Fruit fly (Drosophila melanogaster) whole organism, embryonic: ENCODE data around the gene SelT.

Experiments used
- Antp ChIP-seq: fragments of 200-800 bp; sonication (Bioruptor generic); optimal IDR thresholded peaks from 3 replicates; lab custom pipeline; 2016; ENCODE audit warnings: missing biosample characterization, missing genetic modification characterization
- Blimp-1 ChIP-seq: fragments of 200-800 bp; sonication (Bioruptor generic); optimal IDR thresholded peaks from 3 replicates; lab custom pipeline; 2018; ENCODE audit warnings: missing biosample characterization, missing genetic modification characterization, mild to moderate bottlenecking, moderate library complexity, missing genetic modification reagents
- CG13296 ChIP-seq: fragments of 200-800 bp; sonication (Bioruptor generic); optimal IDR thresholded peaks from 3 replicates; lab custom pipeline; 2018; ENCODE audit warnings: missing biosample characterization, mild to moderate bottlenecking, missing genetic modification characterization
- CG13424 ChIP-seq: fragments of 200-800 bp; sonication (Bioruptor generic); optimal IDR thresholded peaks from 2 replicates; lab custom pipeline; 2019; ENCODE audit warnings: missing biosample characterization, mild to moderate bottlenecking, missing genetic modification characterization, moderate library complexity
- CG1602 ChIP-seq: fragments of 200-800 bp; sonication (Bioruptor generic); optimal IDR thresholded peaks from 3 replicates; lab custom pipeline; 2016; ENCODE audit warnings: missing biosample characterization, missing genetic modification characterization
- CG17612 ChIP-seq: fragments of 200-800 bp; sonication (Bioruptor generic); IDR thresholded peaks from 2 replicates; pipeline ENCODE4 v1.3.6; 2022; ENCODE audit warnings: missing biosample characterization, missing genetic modification characterization
- CG2120 ChIP-seq: fragments of 200-800 bp; sonication (Bioruptor generic); optimal IDR thresholded peaks from 3 replicates; lab custom pipeline; 2016; ENCODE audit warnings: missing biosample characterization, missing genetic modification characterization
- CG31388 ChIP-seq: fragments of 200-800 bp; sonication (Bioruptor generic); optimal IDR thresholded peaks from 2 replicates; lab custom pipeline; 2016; ENCODE audit warnings: missing biosample characterization, missing genetic modification characterization
- CG3163 ChIP-seq: fragments of 200-800 bp; sonication (Bioruptor generic); optimal IDR thresholded peaks from 3 replicates; lab custom pipeline; 2016; ENCODE audit warnings: missing biosample characterization, missing genetic modification characterization
- CG34376 ChIP-seq: fragments of 200-800 bp; sonication (Bioruptor generic); optimal IDR thresholded peaks from 2 replicates; lab custom pipeline; 2018; ENCODE audit warnings: missing biosample characterization, mild to moderate bottlenecking, missing genetic modification characterization
- CG6175 ChIP-seq: fragments of 200-800 bp; sonication (Bioruptor generic); IDR thresholded peaks from 3 replicates; pipeline ENCODE4 v1.3.6; 2022; ENCODE audit warnings: missing biosample characterization, missing genetic modification characterization
- CG6854 ChIP-seq: fragments of 200-800 bp; sonication (Bioruptor generic); optimal IDR thresholded peaks from 3 replicates; lab custom pipeline; 2017; ENCODE audit warnings: missing biosample characterization, mild to moderate bottlenecking, missing genetic modification characterization
- Camta ChIP-seq: fragments of 200-800 bp; sonication (Bioruptor generic); optimal IDR thresholded peaks from 2 replicates; lab custom pipeline; 2016; ENCODE audit warnings: missing biosample characterization, missing genetic modification characterization
- HHEX ChIP-seq: fragments of 200-800 bp; sonication (Bioruptor generic); optimal IDR thresholded peaks from 3 replicates; lab custom pipeline; 2017; ENCODE audit warnings: missing biosample characterization, mild to moderate bottlenecking, missing genetic modification characterization, missing genetic modification reagents
- Jarid2 ChIP-seq: fragments of 200-800 bp; sonication (Bioruptor generic); optimal IDR thresholded peaks from 3 replicates; lab custom pipeline; 2017; ENCODE audit warnings: mild to moderate bottlenecking, missing biosample characterization, missing genetic modification reagents, missing genetic modification characterization
- NC2β ChIP-seq: fragments of 200-800 bp; sonication (Bioruptor generic); optimal IDR thresholded peaks from 2 replicates; lab custom pipeline; 2016; ENCODE audit warnings: missing biosample characterization, missing genetic modification characterization
- PHDP ChIP-seq: fragments of 200-800 bp; sonication (Bioruptor generic); optimal IDR thresholded peaks from 3 replicates; lab custom pipeline; 2018; ENCODE audit warnings: missing biosample characterization, mild to moderate bottlenecking, missing genetic modification characterization, moderate library complexity
- Scr ChIP-seq: fragments of 200-800 bp; sonication (Bioruptor generic); IDR thresholded peaks from 2 replicates; pipeline ENCODE4 v1.3.6; 2022; ENCODE audit warnings: missing biosample characterization, missing genetic modification characterization; ENCODE audit not compliant: partially characterized antibody
- Vsx1 ChIP-seq: fragments of 200-800 bp; sonication (Bioruptor generic); optimal IDR thresholded peaks from 2 replicates; lab custom pipeline; 2017; ENCODE audit warnings: missing biosample characterization, mild to moderate bottlenecking, missing genetic modification characterization, missing genetic modification reagents
- ato ChIP-seq: fragments of 200-800 bp; sonication (Bioruptor generic); IDR thresholded peaks from 2 replicates; pipeline ENCODE4 v1.3.6; 2022; ENCODE audit warnings: missing biosample characterization, missing genetic modification characterization; ENCODE audit not compliant: partially characterized antibody
- crp ChIP-seq, 2 experiments: fragments of 200-800 bp; sonication (Bioruptor generic); optimal IDR thresholded peaks; 2 replicates in 1 of 2; 3 replicates in 1 of 2; lab custom pipeline; 2017; ENCODE audit warnings: missing biosample characterization in 2 of 2, missing genetic modification characterization in 2 of 2, mild to moderate bottlenecking in 1 of 2, moderate library complexity in 1 of 2
- cwo ChIP-seq: fragments of 200-800 bp; sonication (Bioruptor generic); optimal IDR thresholded peaks from 3 replicates; lab custom pipeline; 2017; ENCODE audit warnings: missing biosample characterization, missing genetic modification characterization, mild to moderate bottlenecking, moderate library complexity, missing genetic modification reagents
- eve ChIP-seq, 2 experiments: fragments of >200 bp; optimal IDR thresholded peaks; 2 replicates each; lab custom pipeline; 2017; ENCODE audit warnings: missing biosample characterization in 2 of 2, missing genetic modification characterization in 2 of 2
- exex ChIP-seq: fragments of 200-800 bp; sonication (Bioruptor generic); optimal IDR thresholded peaks from 4 replicates; lab custom pipeline; 2018; ENCODE audit warnings: missing biosample characterization, mild to moderate bottlenecking, missing genetic modification characterization, moderate library complexity
- gsb-n ChIP-seq: fragments of 200-800 bp; sonication (Bioruptor generic); optimal IDR thresholded peaks from 3 replicates; lab custom pipeline; 2018; ENCODE audit warnings: missing biosample characterization, mild to moderate bottlenecking, missing genetic modification characterization
- klu ChIP-seq: fragments of 200-800 bp; sonication (Bioruptor generic); IDR thresholded peaks from 2 replicates; pipeline ENCODE4 v1.3.6; 2022; ENCODE audit warnings: missing biosample characterization, missing genetic modification characterization
- luna ChIP-seq: fragments of 200-800 bp; sonication (Bioruptor generic); optimal IDR thresholded peaks from 2 replicates; lab custom pipeline; 2016; ENCODE audit warnings: missing biosample characterization, missing genetic modification characterization
- oc ChIP-seq: fragments of 200-800 bp; sonication (Bioruptor generic); optimal IDR thresholded peaks from 2 replicates; lab custom pipeline; 2018; ENCODE audit warnings: missing biosample characterization, mild to moderate bottlenecking, missing genetic modification characterization, moderate library complexity
- sd ChIP-seq: fragments of 200-800 bp; sonication (Bioruptor generic); optimal IDR thresholded peaks from 3 replicates; lab custom pipeline; 2018; ENCODE audit warnings: missing biosample characterization, mild to moderate bottlenecking, missing genetic modification characterization, moderate library complexity
- sens ChIP-seq: fragments of 200-800 bp; sonication (Bioruptor generic); peaks from one replicate; lab custom pipeline; 2016; ENCODE audit warnings: missing biosample characterization, missing genetic modification characterization
- sens-2 ChIP-seq: fragments of 200-800 bp; sonication (Bioruptor generic); IDR thresholded peaks from 2 replicates; pipeline ENCODE4 v1.3.6; 2022; ENCODE audit warnings: missing biosample characterization, missing genetic modification characterization
- seq ChIP-seq: fragments of 200-800 bp; sonication (Bioruptor generic); IDR thresholded peaks from 2 replicates; pipeline ENCODE4 v1.3.6; 2022; ENCODE audit warnings: missing biosample characterization, missing genetic modification characterization
- sima ChIP-seq: fragments of 200-800 bp; sonication (Bioruptor generic); optimal IDR thresholded peaks from 2 replicates; lab custom pipeline; 2016; ENCODE audit warnings: missing biosample characterization, missing genetic modification characterization
- sug ChIP-seq: fragments of 200-800 bp; optimal IDR thresholded peaks from 2 replicates; lab custom pipeline; 2019; ENCODE audit warnings: missing biosample characterization, mild to moderate bottlenecking, missing genetic modification characterization, moderate library complexity
- tll ChIP-seq, 2 experiments: fragments of 200-800 bp in 1 of 2; fragments of >200 bp in 1 of 2; sonication (Bioruptor generic) in 1 of 2; optimal IDR thresholded peaks; 2 replicates each; lab custom pipeline; 2017 to 2019; ENCODE audit warnings: missing biosample characterization in 2 of 2, missing genetic modification characterization in 2 of 2, mild to moderate bottlenecking in 1 of 2, moderate library complexity in 1 of 2
- vvl ChIP-seq: fragments of 200-800 bp; sonication (Bioruptor generic); IDR thresholded peaks from 2 replicates; pipeline ENCODE4 v1.3.6; 2022; ENCODE audit warnings: missing biosample characterization, missing genetic modification characterization
- zen ChIP-seq: fragments of 200-800 bp; sonication (Bioruptor generic); optimal IDR thresholded peaks from 3 replicates; lab custom pipeline; 2018; ENCODE audit warnings: missing biosample characterization, mild to moderate bottlenecking, missing genetic modification characterization, moderate library complexity

Gene SelT

DNA sequence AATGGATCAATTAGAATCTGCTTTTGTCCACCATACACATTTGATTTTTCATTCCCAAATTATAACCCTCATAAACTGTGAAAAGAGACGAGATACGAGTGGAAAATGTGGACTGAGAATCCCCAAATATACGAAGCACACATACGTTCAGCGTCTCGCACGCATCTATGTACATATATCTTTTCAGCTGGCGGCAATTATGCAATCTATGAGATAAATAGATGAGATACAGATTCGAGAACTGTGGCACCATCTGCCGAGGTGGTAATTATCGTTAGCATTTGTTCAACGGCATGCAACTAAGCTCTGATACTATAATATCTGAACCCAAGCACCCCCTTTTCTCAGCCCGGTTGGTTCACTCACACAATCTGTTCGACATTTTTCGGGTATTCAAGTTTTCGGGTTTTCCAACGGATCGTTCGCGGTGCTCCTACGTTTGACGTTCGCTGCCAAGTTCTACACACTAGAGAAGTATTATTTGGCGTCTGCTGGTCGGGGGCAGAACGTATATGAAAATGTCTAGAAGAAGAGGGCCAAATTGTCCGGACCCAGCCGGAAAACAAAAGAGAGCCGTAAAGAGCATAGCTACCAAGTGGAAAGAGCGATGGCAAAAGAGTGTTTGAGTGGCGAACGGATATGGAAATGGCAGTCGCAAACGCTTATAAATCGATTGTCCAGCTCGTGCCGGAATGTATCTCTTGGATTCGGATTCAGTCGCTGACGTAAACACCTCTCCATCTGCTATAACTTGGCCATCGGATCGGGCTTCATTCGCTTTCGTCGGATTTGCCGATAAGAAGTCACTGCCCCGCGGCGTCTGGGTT lies 15.5 kb upstream of the SelT start (continued):
- TF ChIP-seq NC2β (GFP tag; lab: Kevin White, UChicago) = no peak
- TF ChIP-seq seq (GFP tag; lab: Robert Waterston, UW) = no peak
- TF ChIP-seq CG17612 (GFP tag; lab: Robert Waterston, UW) = no peak
- TF ChIP-seq CG3163 (GFP tag; lab: Kevin White, UChicago) = peak; percentile 93
- TF ChIP-seq sens = peak; percentile 50
- TF ChIP-seq crp (GFP tag; optimal IDR thresholded peaks at IDR 0.05; lab: Kevin White, UChicago) = no peak
- peak; percentile 11 for TF ChIP-seq CG13296 (GFP tag; lab: Kevin White, UChicago)
- peak; percentile 22; the same call in 1 of the 2 replicates for TF ChIP-seq Scr (GFP tag; lab: Robert Waterston, UW)
- TF ChIP-seq CG6854 (GFP tag; lab: Kevin White, UChicago) = no peak
- TF ChIP-seq CG2120 (GFP tag; lab: Kevin White, UChicago) = no peak
- TF ChIP-seq Antp (GFP tag; lab: Kevin White, UChicago) = no peak
- TF ChIP-seq klu = no peak

DNA sequence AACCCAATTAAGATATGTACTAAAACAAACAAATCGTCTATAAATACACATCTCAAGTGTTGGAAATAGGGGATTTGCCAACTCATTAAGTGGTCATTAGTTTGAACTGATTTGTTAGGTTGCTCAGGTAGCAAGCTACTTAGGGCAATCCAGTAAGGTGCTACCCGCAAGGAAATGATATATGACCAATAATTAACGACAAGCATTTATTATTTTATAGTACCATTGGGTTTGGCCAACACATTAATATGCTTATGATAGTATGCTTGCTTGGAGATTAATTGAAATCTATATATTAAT lies 14.9 kb upstream of the SelT start:
- TF ChIP-seq sd (tag; lab: Kevin White, UChicago) = peak; percentile 20
- TF ChIP-seq gsb-n (tag; lab: Kevin White, UChicago) = no peak
- no peak for TF ChIP-seq luna (GFP tag; lab: Kevin White, UChicago)
- TF ChIP-seq HHEX (GFP tag; lab: Kevin White, UChicago) = peak; percentile 2
- TF ChIP-seq CG6854 (GFP tag; lab: Kevin White, UChicago) = no peak
- no peak for TF ChIP-seq CG6175
- TF ChIP-seq PHDP = peak; percentile 4
- peak in 1 of 2 experiments; percentile 27 for TF ChIP-seq tll (GFP tag; optimal IDR thresholded peaks at IDR 0.05; lab: Kevin White, UChicago)
- TF ChIP-seq CG34376 (GFP tag; lab: Kevin White, UChicago) = peak; percentile 36
- TF ChIP-seq sug (tag; lab: Kevin White, UChicago) = peak; percentile 67
- TF ChIP-seq cwo (GFP tag; lab: Kevin White, UChicago) = peak; percentile 27
- peak; percentile 71 for TF ChIP-seq Vsx1 (GFP tag; lab: Kevin White, UChicago)
- TF ChIP-seq CG31388 = no peak
- TF ChIP-seq exex (tag; lab: Kevin White, UChicago) = peak; percentile 98
- TF ChIP-seq sens-2 = peak; percentile 55; the same call in 1 of the 2 replicates
- TF ChIP-seq zen (tag; lab: Kevin White, UChicago) = peak; percentile 92
- TF ChIP-seq, all 482 proteins: peak for 11

DNA sequence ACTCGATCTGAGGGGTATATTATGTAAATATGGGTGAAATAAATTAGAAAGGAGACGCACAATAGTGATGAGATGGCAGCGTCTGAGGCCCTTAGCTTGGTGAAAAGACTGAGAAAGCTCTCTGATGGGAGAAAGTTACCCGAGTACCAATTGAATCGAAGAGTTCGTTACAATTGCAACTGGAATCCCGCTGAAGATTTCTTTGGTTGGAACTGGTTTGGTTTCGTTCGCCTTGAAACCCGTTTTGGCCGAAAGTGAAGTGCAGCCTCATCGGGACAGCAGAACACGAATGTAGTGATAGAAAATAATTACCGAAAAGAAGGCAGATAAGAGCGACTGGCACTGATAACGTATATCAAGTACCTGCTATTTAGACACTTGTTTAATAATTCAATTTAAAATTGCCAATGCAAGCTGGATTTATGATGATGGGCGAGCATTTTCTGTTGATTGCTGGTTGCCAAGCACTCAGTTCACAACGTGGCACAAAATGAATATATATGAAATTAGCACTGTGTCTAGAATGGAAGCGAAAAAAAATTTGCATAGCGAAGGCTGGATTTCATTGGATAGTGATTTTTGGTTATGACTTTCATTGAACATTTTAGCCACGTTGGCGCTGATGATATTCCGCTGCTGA lies 14.3 kb upstream of the SelT start:
- TF ChIP-seq ato (GFP tag; lab: Robert Waterston, UW) = 0 out of 2 replicates have a peak, but pooled peaks have one; percentile 9
- TF ChIP-seq CG13424 = no peak
- peak; percentile 51; the same call in 1 of the 2 replicates for TF ChIP-seq vvl (GFP tag; lab: Robert Waterston, UW)
- no peak for TF ChIP-seq Jarid2 (GFP tag; lab: Kevin White, UChicago)
- peak; percentile 71 for TF ChIP-seq Blimp-1
- no peak for TF ChIP-seq Camta
- no peak for TF ChIP-seq sima (GFP tag; lab: Kevin White, UChicago)
- no peak for TF ChIP-seq oc
- TF ChIP-seq CG1602 (GFP tag; lab: Kevin White, UChicago) = no peak
- TF ChIP-seq eve (GFP tag; optimal IDR thresholded peaks at IDR 0.05; lab: Kevin White, UChicago) = peak in 1 of 2 experiments; percentile 69
